Worm (Caenorhabditis elegans) whole organism, early embryonic: ENCODE measurements around the gene aqp-11.

Experiments used
- B0310.2 ChIP-seq: sonication (generic microtip); optimal IDR thresholded peaks from 2 replicates; lab custom pipeline; 2016; ENCODE audit warnings: mild to moderate bottlenecking, missing genetic modification characterization, missing compliant biosample characterization
- F13C5.2 ChIP-seq: sonication (generic microtip); optimal IDR thresholded peaks from 2 replicates; lab custom pipeline; 2017; ENCODE audit warnings: mild to moderate bottlenecking, missing genetic modification characterization, inconsistent platforms, missing compliant biosample characterization
- ama-1 ChIP-seq: fragments of 150-350 bp; optimal IDR thresholded peaks from 2 replicates; lab custom pipeline; 2014
- hnd-1 ChIP-seq: sonication (generic microtip); optimal IDR thresholded peaks from 2 replicates; lab custom pipeline; 2016; ENCODE audit warnings: missing genetic modification characterization, missing compliant biosample characterization
- scrt-1 ChIP-seq: fragments of 200-800 bp; sonication (Bioruptor generic); IDR thresholded peaks from 2 replicates; pipeline ENCODE4 v1.3.6; 2022; ENCODE audit warnings: missing genetic modification characterization, missing compliant biosample characterization
- sea-1 ChIP-seq: fragments of 200-800 bp; sonication (Bioruptor generic); conservative IDR thresholded peaks from 2 replicates; pipeline ENCODE4 v1.3.6; 2022; ENCODE audit warnings: missing genetic modification characterization, missing compliant biosample characterization
- tbx-11 ChIP-seq: fragments of 200-800 bp; sonication (Bioruptor generic); IDR thresholded peaks from 2 replicates; pipeline ENCODE4 v1.3.6; 2022; ENCODE audit warnings: missing genetic modification characterization, missing compliant biosample characterization
- tbx-37 ChIP-seq: fragments of 200-800 bp; sonication (Bioruptor generic); conservative IDR thresholded peaks from 2 replicates; pipeline ENCODE4 v1.3.6; 2022; ENCODE audit warnings: missing genetic modification reagents, missing genetic modification characterization, missing compliant biosample characterization

ce11 chrIII:13637681-13638080 is 35.4 kb upstream of the aqp-11 start:
- TF ChIP-seq tbx-11 (GFP tag; lab: Robert Waterston, UW) (no peak), hnd-1 (tag; lab: Kevin White, UChicago) (no peak), scrt-1 (GFP tag; lab: Robert Waterston, UW) (no peak), sea-1 (GFP tag; lab: Robert Waterston, UW) (no peak), ama-1 (lab: Kevin White, UChicago) (no peak), tbx-37 (no peak), F13C5.2 (no peak), B0310.2 (tag; lab: Kevin White, UChicago) (no peak)
